Worm (Caenorhabditis elegans): ENCODE data around the gene F53F4.15.

Gene F53F4.15

ce11 chrV:13621720-13622119, 944 bp downstream of the F53F4.15 start, which contains the start of gene F53F4.16:
TSS of gene F53F4.16 (minus strand) at chrV:13621820.
- TF ChIP-seq cog-1 (tag; optimal IDR thresholded peaks at IDR 0.05) (no peak), med-1 (GFP tag; optimal IDR thresholded peaks at IDR 0.05; ENCODE audit: insufficient read depth) (no peak), T22C8.4 (GFP tag; IDR thresholded peaks at IDR 0.05) (no peak), flt-1 (GFP tag; IDR thresholded peaks at IDR 0.05) (no peak), ztf-23 (GFP tag; IDR thresholded peaks at IDR 0.05) (no peak), ztf-29 (GFP tag; IDR thresholded peaks at IDR 0.05) (no peak), klf-2 (GFP tag; conservative IDR thresholded peaks at IDR 0.05) (no peak), tab-1 (GFP tag; IDR thresholded peaks at IDR 0.05) (no peak), ref-1 (GFP tag; conservative IDR thresholded peaks at IDR 0.05) (no peak)

ce11 chrV:13624424-13624823, 3.6 kb downstream of the F53F4.15 start, which contains the start of gene F53F4.11:
TSS of gene F53F4.11 (minus strand) at chrV:13624524.
- TF ChIP-seq klf-2 (GFP tag; conservative IDR thresholded peaks at IDR 0.05) (no peak), ztf-29 (GFP tag; IDR thresholded peaks at IDR 0.05) (no peak), ref-1 (GFP tag; conservative IDR thresholded peaks at IDR 0.05) (no peak), T22C8.4 (GFP tag; IDR thresholded peaks at IDR 0.05) (no peak), cog-1 (tag; optimal IDR thresholded peaks at IDR 0.05) (no peak), ztf-23 (GFP tag; IDR thresholded peaks at IDR 0.05) (no peak), flt-1 (GFP tag; IDR thresholded peaks at IDR 0.05) (no peak), tab-1 (GFP tag; IDR thresholded peaks at IDR 0.05) (no peak), med-1 (GFP tag; optimal IDR thresholded peaks at IDR 0.05; ENCODE audit: insufficient read depth) (no peak)

ce11 chrV:13625517-13626097, 4.8 kb downstream of the F53F4.15 start, which contains the start of the genes nduv-2 and F53F4.12:
TSS of gene nduv-2 (minus strand) at chrV:13625567.
TSS of gene F53F4.12 (plus strand) at chrV:13626047.
- TF ChIP-seq med-1 (GFP tag; optimal IDR thresholded peaks at IDR 0.05; ENCODE audit: insufficient read depth) (no peak), ztf-29 (GFP tag; IDR thresholded peaks at IDR 0.05) (no peak), klf-2 (GFP tag; conservative IDR thresholded peaks at IDR 0.05) (no peak), flt-1 (GFP tag; IDR thresholded peaks at IDR 0.05) (no peak), ztf-23 (GFP tag; IDR thresholded peaks at IDR 0.05) (no peak), cog-1 (tag; optimal IDR thresholded peaks at IDR 0.05) (no peak), T22C8.4 (GFP tag; IDR thresholded peaks at IDR 0.05) (no peak), ref-1 (GFP tag; conservative IDR thresholded peaks at IDR 0.05) (no peak), tab-1 (GFP tag; IDR thresholded peaks at IDR 0.05) (no peak)

ce11 chrV:13627103-13627623, 6.4 kb downstream of the F53F4.15 start, which contains the start of gene sde-2:
TSS of gene sde-2 (plus strand) at chrV:13627573.
- no peak for TF ChIP-seq flt-1 (GFP tag; IDR thresholded peaks at IDR 0.05)
- no peak for TF ChIP-seq T22C8.4 (GFP tag; IDR thresholded peaks at IDR 0.05)
- TF ChIP-seq klf-2 (GFP tag; conservative IDR thresholded peaks at IDR 0.05): no peak
- no peak for TF ChIP-seq tab-1 (GFP tag; IDR thresholded peaks at IDR 0.05)
- no peak for TF ChIP-seq ztf-29 (GFP tag; IDR thresholded peaks at IDR 0.05)
- no peak for TF ChIP-seq cog-1 (tag; optimal IDR thresholded peaks at IDR 0.05)
- no peak for TF ChIP-seq ref-1 (GFP tag; conservative IDR thresholded peaks at IDR 0.05)
- TF ChIP-seq ztf-23 (GFP tag; IDR thresholded peaks at IDR 0.05): no peak
- no peak for TF ChIP-seq med-1 (GFP tag; optimal IDR thresholded peaks at IDR 0.05; ENCODE audit: insufficient read depth)

ce11 chrV:13634149-13634548, 13.4 kb downstream of the F53F4.15 start, which contains the start of gene H37A05.2:
TSS of gene H37A05.2 (minus strand) at chrV:13634249.
- TF ChIP-seq T22C8.4 (GFP tag; IDR thresholded peaks at IDR 0.05): no peak
- TF ChIP-seq ztf-23 (GFP tag; IDR thresholded peaks at IDR 0.05): no peak
- TF ChIP-seq flt-1 (GFP tag; IDR thresholded peaks at IDR 0.05): no peak
- TF ChIP-seq med-1 (GFP tag; optimal IDR thresholded peaks at IDR 0.05; ENCODE audit: insufficient read depth): no peak

- TF ChIP-seq cog-1 (tag; optimal IDR thresholded peaks at IDR 0.05) (no peak), ztf-29 (GFP tag; IDR thresholded peaks at IDR 0.05) (no peak), T22C8.4 (GFP tag; IDR thresholded peaks at IDR 0.05) (no peak), tab-1 (GFP tag; IDR thresholded peaks at IDR 0.05) (no peak), flt-1 (GFP tag; IDR thresholded peaks at IDR 0.05) (no peak), klf-2 (GFP tag; conservative IDR thresholded peaks at IDR 0.05) (no peak)
These were observed 15.6 kb downstream of the F53F4.15 start for ce11 chrV:13636411-13636810.

- TF ChIP-seq ztf-29 (GFP tag; IDR thresholded peaks at IDR 0.05) (no peak), T22C8.4 (GFP tag; IDR thresholded peaks at IDR 0.05) (no peak), ztf-23 (GFP tag; IDR thresholded peaks at IDR 0.05) (no peak), ref-1 (GFP tag; conservative IDR thresholded peaks at IDR 0.05) (no peak), klf-2 (GFP tag; conservative IDR thresholded peaks at IDR 0.05) (no peak), flt-1 (GFP tag; IDR thresholded peaks at IDR 0.05) (no peak), tab-1 (GFP tag; IDR thresholded peaks at IDR 0.05) (no peak), med-1 (GFP tag; optimal IDR thresholded peaks at IDR 0.05; ENCODE audit: insufficient read depth) (no peak), cog-1 (tag; optimal IDR thresholded peaks at IDR 0.05) (no peak)
These were observed 17.3 kb downstream of the F53F4.15 start for ce11 chrV:13638040-13638439.

ce11 chrV:13645848-13646578, 25.2 kb downstream of the F53F4.15 start:
- TF ChIP-seq ztf-29 (GFP tag; IDR thresholded peaks at IDR 0.05) (peak; percentile 47; the same call in 1 of the 2 replicates), ref-1 (GFP tag; conservative IDR thresholded peaks at IDR 0.05) (no peak; the same call in 1 of the 2 replicates), med-1 (GFP tag; optimal IDR thresholded peaks at IDR 0.05; ENCODE audit: insufficient read depth) (no peak), tab-1 (GFP tag; IDR thresholded peaks at IDR 0.05) (peak; percentile 68; the same call in 1 of the 2 replicates), ztf-23 (GFP tag; IDR thresholded peaks at IDR 0.05) (peak; percentile 51; the same call in 1 of the 2 replicates), cog-1 (tag; optimal IDR thresholded peaks at IDR 0.05) (no peak), T22C8.4 (GFP tag; IDR thresholded peaks at IDR 0.05) (no peak), klf-2 (GFP tag; conservative IDR thresholded peaks at IDR 0.05) (peak; percentile 70), flt-1 (GFP tag; IDR thresholded peaks at IDR 0.05) (peak; percentile 31)

- TF ChIP-seq T22C8.4 (GFP tag; IDR thresholded peaks at IDR 0.05) (no peak), cog-1 (tag; optimal IDR thresholded peaks at IDR 0.05) (no peak), ztf-23 (GFP tag; IDR thresholded peaks at IDR 0.05) (no peak), med-1 (GFP tag; optimal IDR thresholded peaks at IDR 0.05; ENCODE audit: insufficient read depth) (no peak), klf-2 (GFP tag; conservative IDR thresholded peaks at IDR 0.05) (no peak), ref-1 (GFP tag; conservative IDR thresholded peaks at IDR 0.05) (no peak), flt-1 (GFP tag; IDR thresholded peaks at IDR 0.05) (no peak), tab-1 (GFP tag; IDR thresholded peaks at IDR 0.05) (no peak), ztf-29 (GFP tag; IDR thresholded peaks at IDR 0.05) (no peak)
These were observed 26.4 kb downstream of the F53F4.15 start for ce11 chrV:13647185-13647584.

Data from whole organism, midembryonic.